Fruit fly (Drosophila melanogaster): ENCODE measurements around the gene CG13877.
A peak's percentile ranks its signal among the peaks of the same experiment; 100 is the strongest.

CG13877 gene

dm6 chr3L:264378-265151 is 46.7 kb downstream of the CG13877 start, which contains the start of the genes Tudor-SN and mRpL17 (continued):
- TF ChIP-seq Xrp1 (GFP tag; IDR thresholded peaks at IDR 0.05), result no peak; the same call in 1 of the 2 replicates
- peak; percentile 22 for TF ChIP-seq CG3995 (GFP tag; optimal IDR thresholded peaks at IDR 0.05)
- TF ChIP-seq CG10462 (GFP tag; optimal IDR thresholded peaks at IDR 0.05), result peak; percentile 38
- TF ChIP-seq mam (GFP tag; optimal IDR thresholded peaks at IDR 0.05), result peak; percentile 47
- TF ChIP-seq CG4360 (GFP tag; IDR thresholded peaks at IDR 0.05), result no peak
- TF ChIP-seq CG7786 (GFP tag; optimal IDR thresholded peaks at IDR 0.05), result no peak
- TF ChIP-seq sqz (GFP tag; optimal IDR thresholded peaks at IDR 0.05), result peak; percentile 60
- peak; percentile 98 for TF ChIP-seq trem (tag; optimal IDR thresholded peaks at IDR 0.05)
- TF ChIP-seq CG10431 (GFP tag; optimal IDR thresholded peaks at IDR 0.05), result peak; percentile 54
- TF ChIP-seq gem (tag; optimal IDR thresholded peaks at IDR 0.05), result peak; percentile 69
- peak; percentile 37 for TF ChIP-seq nerfin-1 (tag; optimal IDR thresholded peaks at IDR 0.05)
- no peak for TF ChIP-seq CG6683 (GFP tag; optimal IDR thresholded peaks at IDR 0.05)
- peak; percentile 11 for TF ChIP-seq az2 (GFP tag; optimal IDR thresholded peaks at IDR 0.05)
- TF ChIP-seq CG12659 (GFP tag; optimal IDR thresholded peaks at IDR 0.05), result peak; percentile 61
- TF ChIP-seq CG17612 (GFP tag; IDR thresholded peaks at IDR 0.05), result no peak
- TF ChIP-seq phol (tag; optimal IDR thresholded peaks at IDR 0.05), result peak; percentile 67
- peak; percentile 60 for TF ChIP-seq CoRest (tag; optimal IDR thresholded peaks at IDR 0.05)
- no peak for TF ChIP-seq CG4730 (GFP tag; IDR thresholded peaks at IDR 0.05)
- peak; percentile 14 for TF ChIP-seq BtbVII (GFP tag; optimal IDR thresholded peaks at IDR 0.05)
- peak; percentile 62 for TF ChIP-seq Hmr (GFP tag; optimal IDR thresholded peaks at IDR 0.05)
- no peak for TF ChIP-seq lov (optimal IDR thresholded peaks at IDR 0.05)
- no peak for TF ChIP-seq lov (GFP tag; IDR thresholded peaks at IDR 0.05)
- no peak for TF ChIP-seq ac (GFP tag; optimal IDR thresholded peaks at IDR 0.05)
- peak; percentile 93 for TF ChIP-seq nerfin-2 (GFP tag; IDR thresholded peaks at IDR 0.05; ENCODE audit: partially characterized antibody)
- peak; percentile 51 for TF ChIP-seq ind (GFP tag; optimal IDR thresholded peaks at IDR 0.05)
- TF ChIP-seq amos (GFP tag; IDR thresholded peaks at IDR 0.05; ENCODE audit: partially characterized antibody), result peak; percentile 99
- no peak for TF ChIP-seq CG12769 (tag; optimal IDR thresholded peaks at IDR 0.05)
- TF ChIP-seq Adf1 (GFP tag; IDR thresholded peaks at IDR 0.05), result peak; percentile 14; the same call in 1 of the 2 replicates
- no peak for TF ChIP-seq Atf3 (GFP tag; optimal IDR thresholded peaks at IDR 0.05)
- peak; percentile 68 for TF ChIP-seq Sin3A (optimal IDR thresholded peaks at IDR 0.05)
- peak; percentile 38; the same call in 1 of the 2 replicates for TF ChIP-seq klu (GFP tag; IDR thresholded peaks at IDR 0.05)
- TF ChIP-seq Ssrp (tag; optimal IDR thresholded peaks at IDR 0.05), result peak; percentile 8
- peak; percentile 23 for TF ChIP-seq lab (GFP tag; optimal IDR thresholded peaks at IDR 0.05)
- TF ChIP-seq wor (GFP tag; IDR thresholded peaks at IDR 0.05), result no peak
- TF ChIP-seq Ada2b (GFP tag; IDR thresholded peaks at IDR 0.05), result 0 out of 2 replicates have a peak, but pooled peaks have one; percentile 1
- peak; percentile 96 for TF ChIP-seq Dll (GFP tag; IDR thresholded peaks at IDR 0.05; ENCODE audit: partially characterized antibody)
- TF ChIP-seq CG17829 (tag; optimal IDR thresholded peaks at IDR 0.05), result peak; percentile 39
- TF ChIP-seq HLH54F (GFP tag; optimal IDR thresholded peaks at IDR 0.05), result peak; percentile 40
- TF ChIP-seq CG4282 (GFP tag; optimal IDR thresholded peaks at IDR 0.05), result no peak
- TF ChIP-seq chinmo (GFP tag; IDR thresholded peaks at IDR 0.05; ENCODE audit: partially characterized antibody), result peak; percentile 92; the same call in 2 of the 4 replicates

DNA sequence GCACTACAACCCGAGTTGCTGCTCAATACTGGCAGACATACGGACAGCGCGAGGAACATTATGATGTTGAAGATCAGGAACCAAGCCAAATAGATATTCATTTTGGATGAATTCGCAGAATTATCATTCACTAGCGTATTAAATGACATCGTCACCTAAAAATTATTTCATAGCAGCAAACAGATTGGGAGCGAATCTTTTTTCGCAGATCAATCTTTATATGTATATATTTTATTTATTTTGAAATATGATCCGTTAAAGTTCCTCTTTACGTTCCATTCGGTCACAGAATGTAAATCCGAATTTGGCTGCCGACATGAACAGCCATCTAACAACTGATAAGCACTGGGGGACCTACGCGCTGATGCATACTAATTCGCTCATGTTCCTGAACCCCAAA is 47.9 kb downstream of the CG13877 start, which contains the start of gene CG34263:
Gene CG34263 (minus strand): TSS at position 101 of the 400 bp plus-strand sequence.
- peak; percentile 33; the same call in 1 of the 2 replicates for TF ChIP-seq vvl (GFP tag; IDR thresholded peaks at IDR 0.05)
- no peak for TF ChIP-seq CG4617 (GFP tag; optimal IDR thresholded peaks at IDR 0.05; ENCODE audit: borderline replicate concordance)
- peak; percentile 13; the same call in 1 of the 3 replicates for TF ChIP-seq CG6791 (GFP tag; IDR thresholded peaks at IDR 0.05; ENCODE audit: partially characterized antibody)
- TF ChIP-seq CG5245 (GFP tag; optimal IDR thresholded peaks at IDR 0.05), result no peak
